Worm (Caenorhabditis elegans): ENCODE measurements around the gene C17G10.10.

The C17G10.10 gene

ce11 chrII:5599326-5600044, at the start of gene C17G10.10:
TSS of gene C17G10.10 (minus strand) at chrII:5599376.
- TF ChIP-seq hlh-11 (tag; optimal IDR thresholded peaks at IDR 0.05) (peak; percentile 76), F26F4.8 (GFP tag; conservative IDR thresholded peaks at IDR 0.05) (no peak), duxl-1 (tag; optimal IDR thresholded peaks at IDR 0.05; ENCODE audit: poor library complexity) (peak; percentile 78), F44E2.7 (GFP tag; IDR thresholded peaks at IDR 0.05) (no peak), daf-8 (GFP tag; IDR thresholded peaks at IDR 0.05) (no peak), hlh-30 (tag; optimal IDR thresholded peaks at IDR 0.05; ENCODE audit: insufficient read depth) (peak; percentile 82), nhr-77 (tag; optimal IDR thresholded peaks at IDR 0.05) (peak; percentile 25), cey-2 (tag; optimal IDR thresholded peaks at IDR 0.05; ENCODE audit: borderline replicate concordance, insufficient read depth) (no peak), unc-39 (tag; optimal IDR thresholded peaks at IDR 0.05) (no peak), set-16 (GFP tag; IDR thresholded peaks at IDR 0.05) (no peak), lin-39 (tag; optimal IDR thresholded peaks at IDR 0.05) (no peak), ctbp-1 (GFP tag; IDR thresholded peaks at IDR 0.05) (no peak), ZK546.5 (tag; optimal IDR thresholded peaks at IDR 0.05) (no peak), mdt-29 (GFP tag; IDR thresholded peaks at IDR 0.05) (no peak), aha-1 (tag) (peak; percentile 88), arid-1 (GFP tag; conservative IDR thresholded peaks at IDR 0.05) (0 out of 2 replicates have a peak, but pooled peaks have one; percentile 44), rbr-2 (tag; optimal IDR thresholded peaks at IDR 0.05) (peak; percentile 67), sdz-12 (GFP tag; optimal IDR thresholded peaks at IDR 0.05) (no peak), nhr-6 (tag; optimal IDR thresholded peaks at IDR 0.05) (peak; percentile 53), ceh-32 (tag; optimal IDR thresholded peaks at IDR 0.05; ENCODE audit: poor library complexity) (no peak), lin-29 (GFP tag; IDR thresholded peaks at IDR 0.05) (no peak), hif-1 (tag; optimal IDR thresholded peaks at IDR 0.05) (no peak), mxl-2 (GFP tag; conservative IDR thresholded peaks at IDR 0.05) (no peak), dve-1 (tag; optimal IDR thresholded peaks at IDR 0.05; ENCODE audit: insufficient read depth) (peak; percentile 89), lsy-2 (tag; optimal IDR thresholded peaks at IDR 0.05) (peak in 1 of 2 experiments; percentile 65), ztf-11 (tag; optimal IDR thresholded peaks at IDR 0.05) (no peak), nhr-41 (GFP tag; IDR thresholded peaks at IDR 0.05) (no peak), nhr-111 (GFP tag; optimal IDR thresholded peaks at IDR 0.05) (peak; percentile 59), ceh-44 (GFP tag; IDR thresholded peaks at IDR 0.05) (0 out of 2 replicates have a peak, but pooled peaks have one; percentile 29), mes-2 (tag; optimal IDR thresholded peaks at IDR 0.05; ENCODE audit: poor library complexity, severe bottlenecking) (peak; percentile 86), F49E8.2 (tag; optimal IDR thresholded peaks at IDR 0.05; ENCODE audit: borderline replicate concordance) (peak; percentile 47), snpc-4 (tag; optimal IDR thresholded peaks at IDR 0.05) (peak; percentile 93), egl-43 (GFP tag; IDR thresholded peaks at IDR 0.05) (no peak), madf-9 (GFP tag; conservative IDR thresholded peaks at IDR 0.05) (no peak), jun-1 (tag; optimal IDR thresholded peaks at IDR 0.05) (no peak), zag-1 (tag; optimal IDR thresholded peaks at IDR 0.05) (no peak), nhr-28 (tag; optimal IDR thresholded peaks at IDR 0.05) (peak; percentile 72), ceh-62 (tag; optimal IDR thresholded peaks at IDR 0.05) (no peak), lir-3 (tag; optimal IDR thresholded peaks at IDR 0.05) (no peak), mxl-3 (GFP tag; optimal IDR thresholded peaks at IDR 0.05) (peak; percentile 27), mdl-1 (tag; optimal IDR thresholded peaks at IDR 0.05) (peak; percentile 3 to 64), lin-15B (tag; optimal IDR thresholded peaks at IDR 0.05) (no peak), lim-7 (GFP tag; IDR thresholded peaks at IDR 0.05) (no peak), php-3 (GFP tag; IDR thresholded peaks at IDR 0.05) (no peak), R02D3.7 (tag; optimal IDR thresholded peaks at IDR 0.05) (no peak), nhr-48 (tag; optimal IDR thresholded peaks at IDR 0.05) (peak; percentile 66), nhr-102 (tag; optimal IDR thresholded peaks at IDR 0.05) (peak; percentile 68), zfp-2 (tag; optimal IDR thresholded peaks at IDR 0.05) (no peak), madf-5 (GFP tag; IDR thresholded peaks at IDR 0.05) (no peak)

Data from whole organism, L4 larva.